Worm (Caenorhabditis elegans): ENCODE measurements around the gene ciao-2B.

Gene ciao-2B

DNA sequence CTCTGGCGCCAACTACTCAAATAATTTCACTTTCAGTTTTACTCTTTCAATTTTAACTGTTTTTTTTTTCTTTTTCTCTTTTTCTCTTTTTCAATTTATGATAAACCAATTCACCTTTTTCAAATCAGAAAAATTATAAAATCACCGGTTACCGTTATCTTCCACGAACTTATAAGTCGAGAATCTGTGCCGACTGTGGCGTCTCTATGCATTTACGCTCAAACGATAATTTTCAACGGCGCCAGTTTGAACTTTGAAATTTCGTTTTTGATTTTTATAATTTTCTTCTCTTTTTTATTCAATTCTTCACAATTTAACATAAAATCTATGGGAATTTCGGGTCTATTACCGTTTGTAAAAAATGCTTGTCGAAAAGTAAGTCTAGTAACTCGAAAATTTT, 15.9 kb downstream of the ciao-2B start, which contains the start of gene exo-1 (continued):
- TF ChIP-seq vab-15 (tag; optimal IDR thresholded peaks at IDR 0.05) (peak; percentile 26), mef-2 (tag; optimal IDR thresholded peaks at IDR 0.05) (no peak), unc-98 (GFP tag; IDR thresholded peaks at IDR 0.05) (no peak), snu-23 (GFP tag; optimal IDR thresholded peaks at IDR 0.05) (peak; percentile 63), efl-3 (GFP tag; optimal IDR thresholded peaks at IDR 0.05) (no peak), lin-15B (tag; optimal IDR thresholded peaks at IDR 0.05) (peak; percentile 53), hlh-4 (tag; optimal IDR thresholded peaks at IDR 0.05) (no peak), lin-39 (tag; optimal IDR thresholded peaks at IDR 0.05) (no peak), dsc-1 (tag; optimal IDR thresholded peaks at IDR 0.05) (no peak), sox-4 (tag; optimal IDR thresholded peaks at IDR 0.05) (no peak), sup-37 (GFP tag; optimal IDR thresholded peaks at IDR 0.05) (no peak), mep-1 (tag; optimal IDR thresholded peaks at IDR 0.05) (peak; percentile 10), ama-1 (optimal IDR thresholded peaks at IDR 0.05) (no peak), nhr-71 (tag; optimal IDR thresholded peaks at IDR 0.05) (peak; percentile 61), nhr-11 (tag; optimal IDR thresholded peaks at IDR 0.05) (no peak), nhr-28 (tag; optimal IDR thresholded peaks at IDR 0.05) (no peak), nhr-77 (tag; optimal IDR thresholded peaks at IDR 0.05) (peak; percentile 65), nhr-237 (tag; optimal IDR thresholded peaks at IDR 0.05) (no peak), ceh-90 (tag; optimal IDR thresholded peaks at IDR 0.05) (no peak), hpl-2 (GFP tag; optimal IDR thresholded peaks at IDR 0.05) (no peak), dpl-1 (GFP tag; optimal IDR thresholded peaks at IDR 0.05) (peak; percentile 86 to 91 (median 90)), unc-30 (tag; optimal IDR thresholded peaks at IDR 0.05) (no peak), C34B4.2 (tag; optimal IDR thresholded peaks at IDR 0.05) (no peak), mab-9 (GFP tag; IDR thresholded peaks at IDR 0.05) (no peak), ets-5 (GFP tag; IDR thresholded peaks at IDR 0.05) (no peak), isw-1 (GFP tag; IDR thresholded peaks at IDR 0.05) (no peak), lin-14 (GFP tag; optimal IDR thresholded peaks at IDR 0.05) (no peak), sptf-1 (tag; optimal IDR thresholded peaks at IDR 0.05) (no peak), grh-1 (GFP tag; IDR thresholded peaks at IDR 0.05) (no peak), fkh-8 (tag; optimal IDR thresholded peaks at IDR 0.05) (peak; percentile 7), aly-2 (tag; optimal IDR thresholded peaks at IDR 0.05) (no peak), pqm-1 (tag; optimal IDR thresholded peaks at IDR 0.05) (no peak), nhr-19 (GFP tag; conservative IDR thresholded peaks at IDR 0.05) (no peak), swsn-7 (tag; optimal IDR thresholded peaks at IDR 0.05) (no peak), nhr-90 (tag; optimal IDR thresholded peaks at IDR 0.05; ENCODE audit: poor library complexity) (peak; percentile 52), rnt-1 (tag; optimal IDR thresholded peaks at IDR 0.05) (peak; percentile 50), efl-1 (optimal IDR thresholded peaks at IDR 0.05) (peak; percentile 67 to 92), efl-1 (GFP tag; optimal IDR thresholded peaks at IDR 0.05 in 1 of 2) (peak; percentile 87 to 99), xbp-1 (tag; optimal IDR thresholded peaks at IDR 0.05) (no peak), unc-86 (tag; optimal IDR thresholded peaks at IDR 0.05) (no peak), hlh-17 (GFP tag; optimal IDR thresholded peaks at IDR 0.05; ENCODE audit: borderline replicate concordance) (no peak), mdl-1 (tag; optimal IDR thresholded peaks at IDR 0.05) (peak in 1 of 2 experiments; percentile 18), ceh-63 (GFP tag; optimal IDR thresholded peaks at IDR 0.05) (no peak), nhr-47 (tag; optimal IDR thresholded peaks at IDR 0.05) (peak; percentile 49), C16A3.4 (tag; optimal IDR thresholded peaks at IDR 0.05) (peak; percentile 95), ceh-8 (GFP tag; optimal IDR thresholded peaks at IDR 0.05) (no peak), lir-3 (tag; optimal IDR thresholded peaks at IDR 0.05; ENCODE audit: poor library complexity) (peak; percentile 50), ztf-4 (tag; optimal IDR thresholded peaks at IDR 0.05) (no peak), nhr-12 (tag; optimal IDR thresholded peaks at IDR 0.05) (no peak), F16B12.6 (tag; optimal IDR thresholded peaks at IDR 0.05) (peak; percentile 65), skn-1 (tag; optimal IDR thresholded peaks at IDR 0.05) (peak; percentile 56), ztf-11 (tag; optimal IDR thresholded peaks at IDR 0.05) (peak in 1 of 2 experiments; percentile 35), irx-1 (tag; optimal IDR thresholded peaks at IDR 0.05) (no peak), elt-3 (tag; optimal IDR thresholded peaks at IDR 0.05) (peak in 3 of 6 experiments; percentile 40 to 89 (median 45)), blmp-1 (tag; optimal IDR thresholded peaks at IDR 0.05) (peak; percentile 82)

Measured in whole organism, L1 larva.